Fruit fly (Drosophila melanogaster) S2 (cell line): ENCODE data around the gene CG6055.

Source experiments
- CG8478 ChIP-seq: fragments of >200 bp; optimal IDR thresholded peaks from 2 replicates; lab custom pipeline; 2018
- CTCF ChIP-seq, 2 experiments: fragments of >200 bp; optimal IDR thresholded peaks; 2 replicates each; lab custom pipeline; 2018

DNA sequence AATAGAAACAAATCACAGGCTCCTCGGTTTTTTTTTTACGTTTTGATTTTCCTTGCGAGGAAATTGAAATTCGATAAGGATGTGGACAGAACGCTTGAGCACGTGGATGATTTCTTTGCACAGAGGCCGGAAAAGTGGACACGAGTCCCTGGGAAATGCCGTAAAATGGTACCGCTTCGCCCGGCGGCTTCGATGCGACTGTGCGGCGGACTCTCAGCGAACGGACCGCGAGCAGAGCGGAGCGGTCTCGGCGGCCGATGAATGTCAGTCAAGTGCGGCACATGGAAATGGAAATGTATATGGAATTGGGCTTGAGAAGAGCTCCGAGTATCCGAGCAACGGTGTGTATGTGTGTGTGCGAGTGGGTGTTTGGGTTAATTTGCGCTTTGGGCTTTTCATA, 15.4 kb upstream of the CG6055 start, which contains the start of gene santa-maria:
- no peak for TF ChIP-seq CTCF (optimal IDR thresholded peaks at IDR 0.05; lab: Kevin White, UChicago)
- no peak for TF ChIP-seq CG8478 (lab: Kevin White, UChicago)
